Fruit fly (Drosophila melanogaster) whole organism, embryonic: Measurements from ENCODE around the gene CG13239.
A peak's percentile ranks its signal among the peaks of the same experiment; 100 is the strongest.

Source experiments
- Abd-B ChIP-seq: fragments of 200-800 bp; sonication (Bioruptor generic); optimal IDR thresholded peaks from 2 replicates; lab custom pipeline; 2018; ENCODE audit warnings: missing biosample characterization, mild to moderate bottlenecking, missing genetic modification characterization, moderate library complexity
- BtbVII ChIP-seq: fragments of 200-800 bp; sonication (Bioruptor generic); optimal IDR thresholded peaks from 3 replicates; lab custom pipeline; 2017; ENCODE audit warnings: missing biosample characterization, mild to moderate bottlenecking, missing genetic modification characterization
- CG10321 ChIP-seq: fragments of 200-800 bp; sonication (Bioruptor generic); IDR thresholded peaks from 2 replicates; pipeline ENCODE4 v1.3.6; 2022; ENCODE audit warnings: missing biosample characterization, missing genetic modification characterization
- CG10565 ChIP-seq: fragments of 200-800 bp; sonication (Bioruptor generic); optimal IDR thresholded peaks from 3 replicates; lab custom pipeline; 2016; ENCODE audit warnings: missing biosample characterization, mild to moderate bottlenecking, missing genetic modification characterization
- CG11504 ChIP-seq: fragments of 200-800 bp; sonication (Bioruptor generic); optimal IDR thresholded peaks from 3 replicates; lab custom pipeline; 2019; ENCODE audit warnings: missing biosample characterization, mild to moderate bottlenecking, missing genetic modification characterization, moderate library complexity
- CG13296 ChIP-seq: fragments of 200-800 bp; sonication (Bioruptor generic); optimal IDR thresholded peaks from 3 replicates; lab custom pipeline; 2018; ENCODE audit warnings: missing biosample characterization, mild to moderate bottlenecking, missing genetic modification characterization
- CG13624 ChIP-seq: fragments of 200-800 bp; sonication (Bioruptor generic); optimal IDR thresholded peaks from 2 replicates; lab custom pipeline; 2016; ENCODE audit warnings: missing biosample characterization, missing genetic modification characterization
- CG14860 ChIP-seq: fragments of 200-800 bp; sonication (Bioruptor generic); IDR thresholded peaks from 3 replicates; pipeline ENCODE4 v1.3.6; 2022; ENCODE audit warnings: missing biosample characterization, missing genetic modification characterization; ENCODE audit not compliant: partially characterized antibody
- CG14965 ChIP-seq: fragments of 200-800 bp; sonication (Bioruptor generic); optimal IDR thresholded peaks from 2 replicates; lab custom pipeline; 2016; ENCODE audit warnings: missing biosample characterization, missing genetic modification characterization, borderline replicate concordance
- CG15514 ChIP-seq: fragments of 200-800 bp; sonication (Bioruptor generic); optimal IDR thresholded peaks from 3 replicates; lab custom pipeline; 2017; ENCODE audit warnings: missing biosample characterization, missing genetic modification characterization, mild to moderate bottlenecking, moderate library complexity, missing genetic modification reagents
- CG17186 ChIP-seq: fragments of 200-800 bp; sonication (Bioruptor generic); optimal IDR thresholded peaks from 3 replicates; lab custom pipeline; 2017; ENCODE audit warnings: missing biosample characterization, missing genetic modification reagents, missing genetic modification characterization
- CG17829 ChIP-seq: fragments of 200-800 bp; optimal IDR thresholded peaks from 2 replicates; lab custom pipeline; 2019; ENCODE audit warnings: missing biosample characterization, mild to moderate bottlenecking, missing genetic modification characterization, moderate library complexity
- CG17912 ChIP-seq: fragments of 200-800 bp; sonication (Bioruptor generic); optimal IDR thresholded peaks from 2 replicates; lab custom pipeline; 2018; ENCODE audit warnings: missing biosample characterization, mild to moderate bottlenecking, missing genetic modification characterization
- CG18476 ChIP-seq: fragments of 200-800 bp; sonication (Bioruptor generic); optimal IDR thresholded peaks from 2 replicates; lab custom pipeline; 2016; ENCODE audit warnings: missing biosample characterization, mild to moderate bottlenecking, missing genetic modification characterization
- CG18619 ChIP-seq: fragments of 200-800 bp; sonication (Bioruptor generic); optimal IDR thresholded peaks from 3 replicates; lab custom pipeline; 2017; ENCODE audit warnings: missing biosample characterization, mild to moderate bottlenecking, missing genetic modification characterization
- CG30431 ChIP-seq: fragments of 200-800 bp; sonication (Bioruptor generic); optimal IDR thresholded peaks from 2 replicates; lab custom pipeline; 2017; ENCODE audit warnings: missing biosample characterization, missing genetic modification characterization
- CG31441 ChIP-seq: fragments of 200-800 bp; sonication (Bioruptor generic); IDR thresholded peaks from 2 replicates; pipeline ENCODE4 v1.3.6; 2022; ENCODE audit warnings: missing biosample characterization, missing genetic modification characterization
- CG5245 ChIP-seq: fragments of 200-800 bp; sonication (Bioruptor generic); optimal IDR thresholded peaks from 3 replicates; lab custom pipeline; 2016; ENCODE audit warnings: missing biosample characterization, missing genetic modification characterization
- CG5953 ChIP-seq: fragments of 200-800 bp; sonication (Bioruptor generic); IDR thresholded peaks from 2 replicates; pipeline ENCODE4 v1.3.6; 2022; ENCODE audit warnings: missing biosample characterization, missing genetic modification characterization
- CG7987 ChIP-seq: fragments of 200-800 bp; sonication (Bioruptor generic); optimal IDR thresholded peaks from 2 replicates; lab custom pipeline; 2018; ENCODE audit warnings: missing biosample characterization, mild to moderate bottlenecking, missing genetic modification characterization, moderate library complexity
- CG9437 ChIP-seq: fragments of 200-800 bp; sonication (Bioruptor generic); optimal IDR thresholded peaks from 2 replicates; lab custom pipeline; 2018; ENCODE audit warnings: missing biosample characterization, mild to moderate bottlenecking, missing genetic modification characterization
- CG9609 ChIP-seq: fragments of 200-800 bp; sonication (Bioruptor generic); optimal IDR thresholded peaks from 3 replicates; lab custom pipeline; 2016; ENCODE audit warnings: missing biosample characterization, missing genetic modification characterization
- Deaf1 ChIP-seq: fragments of 200-800 bp; optimal IDR thresholded peaks from 3 replicates; lab custom pipeline; 2019; ENCODE audit warnings: missing biosample characterization, mild to moderate bottlenecking, missing genetic modification characterization, moderate library complexity
- Dref ChIP-seq: fragments of 200-800 bp; sonication (Bioruptor generic); IDR thresholded peaks from 2 replicates; pipeline ENCODE4 v1.3.6; 2022; ENCODE audit warnings: missing biosample characterization, missing genetic modification characterization
- Eip74EF ChIP-seq, 2 experiments: fragments of 200-800 bp in 1 of 2; fragments of >200 bp in 1 of 2; sonication (Bioruptor generic) in 1 of 2; optimal IDR thresholded peaks; 2 replicates each; lab custom pipeline; 2017 to 2019; ENCODE audit warnings: missing biosample characterization in 2 of 2, missing genetic modification characterization in 2 of 2, mild to moderate bottlenecking in 1 of 2, moderate library complexity in 1 of 2
- H15 ChIP-seq: fragments of 200-800 bp; sonication (Bioruptor generic); IDR thresholded peaks from 3 replicates; pipeline ENCODE4 v1.3.6; 2022; ENCODE audit warnings: missing biosample characterization, missing genetic modification characterization
- HHEX ChIP-seq: fragments of 200-800 bp; sonication (Bioruptor generic); optimal IDR thresholded peaks from 3 replicates; lab custom pipeline; 2017; ENCODE audit warnings: missing biosample characterization, mild to moderate bottlenecking, missing genetic modification characterization, missing genetic modification reagents
- Mad ChIP-seq: fragments of 200-800 bp; sonication (Bioruptor generic); optimal IDR thresholded peaks from 2 replicates; lab custom pipeline; 2016; ENCODE audit warnings: missing biosample characterization, missing genetic modification characterization
- Max ChIP-seq: fragments of 200-800 bp; sonication (Bioruptor generic); optimal IDR thresholded peaks from 2 replicates; lab custom pipeline; 2016; ENCODE audit warnings: missing biosample characterization, mild to moderate bottlenecking, missing genetic modification characterization
- NC2α ChIP-seq: fragments of 200-800 bp; sonication (Bioruptor generic); optimal IDR thresholded peaks from 2 replicates; lab custom pipeline; 2016; ENCODE audit warnings: missing biosample characterization, missing genetic modification characterization
- NC2β ChIP-seq: fragments of 200-800 bp; sonication (Bioruptor generic); optimal IDR thresholded peaks from 2 replicates; lab custom pipeline; 2016; ENCODE audit warnings: missing biosample characterization, missing genetic modification characterization
- Pdp1 ChIP-seq, 2 experiments: fragments of 200-800 bp; sonication (Bioruptor generic); optimal IDR thresholded peaks; 3 replicates each; lab custom pipeline; 2016; ENCODE audit warnings: missing biosample characterization in 2 of 2, missing genetic modification characterization in 2 of 2, mild to moderate bottlenecking in 1 of 2, moderate library complexity in 1 of 2
- Rfx ChIP-seq: fragments of 200-800 bp; sonication (Bioruptor generic); IDR thresholded peaks from 2 replicates; pipeline ENCODE4 v1.3.6; 2022; ENCODE audit warnings: missing biosample characterization, missing genetic modification characterization
- Sox102F ChIP-seq: fragments of 200-800 bp; sonication (Bioruptor generic); optimal IDR thresholded peaks from 2 replicates; lab custom pipeline; 2018; ENCODE audit warnings: missing biosample characterization, mild to moderate bottlenecking, missing genetic modification characterization, moderate library complexity
- Vsx1 ChIP-seq: fragments of 200-800 bp; sonication (Bioruptor generic); optimal IDR thresholded peaks from 2 replicates; lab custom pipeline; 2017; ENCODE audit warnings: missing biosample characterization, mild to moderate bottlenecking, missing genetic modification characterization, missing genetic modification reagents
- Xbp1 ChIP-seq: fragments of 200-800 bp; sonication (Bioruptor generic); optimal IDR thresholded peaks from 3 replicates; lab custom pipeline; 2016; ENCODE audit warnings: missing biosample characterization, mild to moderate bottlenecking, missing genetic modification characterization
- ase ChIP-seq: fragments of 200-800 bp; sonication (Bioruptor generic); IDR thresholded peaks from 3 replicates; pipeline ENCODE4 v1.3.6; 2022; ENCODE audit warnings: missing biosample characterization, missing genetic modification characterization
- bigmax ChIP-seq: fragments of 200-800 bp; sonication (Bioruptor generic); optimal IDR thresholded peaks from 2 replicates; lab custom pipeline; 2018; ENCODE audit warnings: missing biosample characterization, mild to moderate bottlenecking, missing genetic modification characterization
- cg ChIP-seq: fragments of 200-800 bp; sonication (Bioruptor generic); optimal IDR thresholded peaks from 3 replicates; lab custom pipeline; 2019; ENCODE audit warnings: missing biosample characterization, mild to moderate bottlenecking, missing genetic modification characterization, moderate library complexity
- chn ChIP-seq: fragments of 200-800 bp; sonication (Bioruptor generic); optimal IDR thresholded peaks from 2 replicates; lab custom pipeline; 2016; ENCODE audit warnings: missing biosample characterization, missing genetic modification characterization
- crp ChIP-seq, 2 experiments: fragments of 200-800 bp; sonication (Bioruptor generic); optimal IDR thresholded peaks; 2 replicates in 1 of 2; 3 replicates in 1 of 2; lab custom pipeline; 2017; ENCODE audit warnings: missing biosample characterization in 2 of 2, missing genetic modification characterization in 2 of 2, mild to moderate bottlenecking in 1 of 2, moderate library complexity in 1 of 2
- fd102C ChIP-seq: fragments of 200-800 bp; sonication (Bioruptor generic); optimal IDR thresholded peaks from 2 replicates; lab custom pipeline; 2018; ENCODE audit warnings: missing biosample characterization, mild to moderate bottlenecking, missing genetic modification characterization, moderate library complexity
- hbn ChIP-seq: fragments of 200-800 bp; sonication (Bioruptor generic); IDR thresholded peaks from 2 replicates; pipeline ENCODE4 v1.3.6; 2022; ENCODE audit warnings: missing biosample characterization, missing genetic modification characterization; ENCODE audit not compliant: partially characterized antibody
- mld ChIP-seq: fragments of 200-800 bp; sonication (Bioruptor generic); IDR thresholded peaks from 3 replicates; pipeline ENCODE4 v1.3.6; 2022; ENCODE audit warnings: missing biosample characterization, missing genetic modification characterization; ENCODE audit not compliant: partially characterized antibody
- nmo ChIP-seq: fragments of 200-800 bp; sonication (Bioruptor generic); optimal IDR thresholded peaks from 2 replicates; lab custom pipeline; 2018; ENCODE audit warnings: missing biosample characterization, mild to moderate bottlenecking, missing genetic modification characterization, moderate library complexity
- pum ChIP-seq: fragments of 200-800 bp; sonication (Bioruptor generic); optimal IDR thresholded peaks from 2 replicates; lab custom pipeline; 2016; ENCODE audit warnings: missing biosample characterization, missing genetic modification characterization
- ranshi ChIP-seq: fragments of 200-800 bp; sonication (Bioruptor generic); IDR thresholded peaks from 2 replicates; pipeline ENCODE4 v1.3.6; 2022; ENCODE audit warnings: missing biosample characterization, missing genetic modification characterization
- sim ChIP-seq: fragments of 200-800 bp; sonication (Bioruptor generic); IDR thresholded peaks from 2 replicates; pipeline ENCODE4 v1.3.6; 2022; ENCODE audit warnings: missing biosample characterization, missing genetic modification characterization
- ssp ChIP-seq: fragments of 200-800 bp; sonication (Bioruptor generic); IDR thresholded peaks from 2 replicates; pipeline ENCODE4 v1.3.6; 2022; ENCODE audit warnings: missing biosample characterization, missing genetic modification characterization
- tgo ChIP-seq: fragments of 200-800 bp; sonication (Bioruptor generic); IDR thresholded peaks from 3 replicates; pipeline ENCODE4 v1.3.6; 2022; ENCODE audit warnings: missing biosample characterization, missing genetic modification characterization
- zfh1 ChIP-seq: fragments of 200-800 bp; sonication (Bioruptor generic); IDR thresholded peaks from 3 replicates; pipeline ENCODE4 v1.3.6; 2022; ENCODE audit warnings: missing biosample characterization, missing genetic modification characterization

The CG13239 gene

DNA sequence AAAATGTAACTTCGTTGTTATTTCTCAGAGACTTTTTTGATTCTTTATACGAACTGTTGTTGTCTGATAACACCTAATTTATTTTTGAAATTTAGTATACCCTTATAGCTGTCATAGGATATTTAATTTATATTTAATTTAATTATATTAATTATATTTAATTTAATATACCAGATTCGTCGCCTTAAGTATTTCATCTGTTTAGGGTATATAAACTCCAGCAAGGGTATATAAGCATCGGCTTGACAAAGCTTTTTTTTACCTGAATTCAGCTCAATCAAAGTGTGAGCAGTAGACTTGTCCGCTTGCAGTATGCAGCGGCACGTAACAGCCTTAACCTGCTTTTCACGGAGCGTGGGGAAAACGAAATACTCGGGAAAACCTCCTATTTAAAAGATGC lies 23.1 kb downstream of the CG13239 start (continued):
- TF ChIP-seq tgo (GFP tag; lab: Robert Waterston, UW) (no peak), CG7987 (GFP tag; lab: Kevin White, UChicago) (no peak), CG18476 (no peak), CG9437 (GFP tag; lab: Kevin White, UChicago) (peak; percentile 11), CG10321 (GFP tag; lab: Robert Waterston, UW) (no peak), CG5953 (GFP tag; lab: Robert Waterston, UW) (no peak), fd102C (GFP tag; lab: Kevin White, UChicago) (no peak), CG14860 (no peak), Abd-B (GFP tag; lab: Kevin White, UChicago) (no peak), bigmax (no peak), crp (GFP tag; optimal IDR thresholded peaks at IDR 0.05; lab: Kevin White, UChicago) (no peak), Xbp1 (GFP tag; lab: Kevin White, UChicago) (no peak), ase (GFP tag; lab: Robert Waterston, UW) (no peak), chn (GFP tag; lab: Kevin White, UChicago) (no peak), NC2α (GFP tag; lab: Kevin White, UChicago) (no peak), ranshi (no peak), CG30431 (GFP tag; lab: Kevin White, UChicago) (no peak), Pdp1 (GFP tag; optimal IDR thresholded peaks at IDR 0.05; lab: Kevin White, UChicago) (no peak), hbn (no peak), pum (GFP tag; lab: Kevin White, UChicago) (no peak), CG15514 (GFP tag; lab: Kevin White, UChicago) (no peak), Sox102F (GFP tag; lab: Kevin White, UChicago) (peak; percentile 25), H15 (GFP tag; lab: Robert Waterston, UW) (no peak), cg (GFP tag; lab: Kevin White, UChicago) (no peak), CG14965 (GFP tag; lab: Kevin White, UChicago) (no peak), Rfx (GFP tag; lab: Robert Waterston, UW) (no peak), NC2β (GFP tag; lab: Kevin White, UChicago) (no peak), ssp (GFP tag; lab: Robert Waterston, UW) (no peak), Eip74EF (GFP tag; optimal IDR thresholded peaks at IDR 0.05; lab: Kevin White, UChicago) (no peak), Vsx1 (no peak), BtbVII (GFP tag; lab: Kevin White, UChicago) (no peak), CG13296 (no peak), CG9609 (GFP tag; lab: Kevin White, UChicago) (no peak), nmo (peak; percentile 27), CG31441 (GFP tag; lab: Robert Waterston, UW) (peak; percentile 46), sim (GFP tag; lab: Robert Waterston, UW) (no peak), CG5245 (GFP tag; lab: Kevin White, UChicago) (no peak), CG10565 (no peak), mld (GFP tag; lab: Robert Waterston, UW) (no peak), CG17186 (GFP tag; lab: Kevin White, UChicago) (no peak), CG11504 (tag; lab: Kevin White, UChicago) (peak; percentile 36), CG17829 (tag; lab: Kevin White, UChicago) (no peak), CG17912 (GFP tag; lab: Kevin White, UChicago) (no peak), HHEX (GFP tag; lab: Kevin White, UChicago) (no peak), CG18619 (GFP tag; lab: Kevin White, UChicago) (no peak), Mad (GFP tag; lab: Kevin White, UChicago) (no peak), Dref (GFP tag; lab: Robert Waterston, UW) (no peak), Deaf1 (no peak), zfh1 (GFP tag; lab: Robert Waterston, UW) (0 out of 3 replicates have a peak, but pooled peaks have one; percentile 22), Max (GFP tag; lab: Kevin White, UChicago) (no peak), CG13624 (no peak)
